Worm (Caenorhabditis elegans): ENCODE results near the gene npr-36.

DNA sequence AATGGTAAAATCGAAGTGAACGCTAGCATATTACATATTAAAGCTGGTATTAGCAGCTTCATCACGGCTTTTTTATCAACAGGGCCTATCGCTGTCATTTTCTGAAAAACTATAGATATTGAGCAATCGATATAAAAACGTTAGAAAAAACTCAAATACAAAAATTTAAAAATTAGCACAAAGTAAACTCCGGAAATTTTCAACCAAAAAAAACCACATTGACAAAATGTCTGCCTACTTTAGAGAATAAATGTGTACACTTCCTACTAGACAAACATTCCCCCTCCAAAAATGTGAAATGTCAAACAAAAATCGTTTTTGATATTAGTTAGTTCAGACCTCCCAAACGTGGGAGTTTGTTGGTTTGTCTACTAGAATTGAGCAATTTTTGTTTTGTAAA lies 9.0 kb downstream of the npr-36 start, which contains the start of gene mfsd-10:
- TF ChIP-seq hmbx-1 (tag; optimal IDR thresholded peaks at IDR 0.05) (no peak), flt-1 (GFP tag; IDR thresholded peaks at IDR 0.05) (no peak), hmg-4 (GFP tag; optimal IDR thresholded peaks at IDR 0.05) (no peak), ama-1 (optimal IDR thresholded peaks at IDR 0.05) (no peak), ceh-13 (GFP tag; optimal IDR thresholded peaks at IDR 0.05) (no peak), pes-1 (GFP tag; IDR thresholded peaks at IDR 0.05) (no peak), B0310.2 (tag; optimal IDR thresholded peaks at IDR 0.05) (no peak), F13C5.2 (tag; optimal IDR thresholded peaks at IDR 0.05) (no peak), ets-7 (tag; optimal IDR thresholded peaks at IDR 0.05) (no peak), aly-1 (tag; optimal IDR thresholded peaks at IDR 0.05) (no peak), tbx-11 (GFP tag; IDR thresholded peaks at IDR 0.05) (no peak)

All from whole organism, early embryonic.